Worm (Caenorhabditis elegans): ENCODE results near the gene ugt-30.

ce11 chrV:15152010-15152409, 26.9 kb upstream of the ugt-30 start:
- TF ChIP-seq nhr-11 (tag; optimal IDR thresholded peaks at IDR 0.05) (no peak), ama-1 (optimal IDR thresholded peaks at IDR 0.05) (no peak), snpc-4 (tag; optimal IDR thresholded peaks at IDR 0.05) (no peak), F13H6.1 (tag; optimal IDR thresholded peaks at IDR 0.05) (no peak), lin-39 (tag; optimal IDR thresholded peaks at IDR 0.05) (no peak), egl-27 (tag; optimal IDR thresholded peaks at IDR 0.05) (no peak), lsy-2 (tag; optimal IDR thresholded peaks at IDR 0.05) (no peak)

Data from whole organism, L2 larva.